Worm (Caenorhabditis elegans): ENCODE data around the gene Y46H3C.7.

Y46H3C.7 gene

ce11 chrV:1651045-1651444, 42.8 kb downstream of the Y46H3C.7 start, which contains the start of gene irld-44:
Gene irld-44 (plus strand): TSS chrV:1651345.
- TF ChIP-seq F33H1.4 (GFP tag; IDR thresholded peaks at IDR 0.05) = no peak
- no peak for TF ChIP-seq aptf-3 (GFP tag; IDR thresholded peaks at IDR 0.05)
- no peak for TF ChIP-seq lin-35 (GFP tag; optimal IDR thresholded peaks at IDR 0.05)
- TF ChIP-seq lsy-27 (tag; optimal IDR thresholded peaks at IDR 0.05; ENCODE audit: borderline replicate concordance, insufficient read depth) = no peak
- TF ChIP-seq gei-17 (GFP tag; optimal IDR thresholded peaks at IDR 0.05) = no peak
- TF ChIP-seq snpc-3.4 (tag; optimal IDR thresholded peaks at IDR 0.05) = no peak
- TF ChIP-seq atf-7 (tag; optimal IDR thresholded peaks at IDR 0.05) = no peak
- TF ChIP-seq cebp-2 (GFP tag; IDR thresholded peaks at IDR 0.05) = no peak
- TF ChIP-seq let-607 (tag; optimal IDR thresholded peaks at IDR 0.05) = no peak
- TF ChIP-seq repo-1 (tag; optimal IDR thresholded peaks at IDR 0.05) = no peak
- no peak for TF ChIP-seq ZK185.1 (tag; optimal IDR thresholded peaks at IDR 0.05; ENCODE audit: poor library complexity, severe bottlenecking)
- no peak for TF ChIP-seq dpff-1 (tag; optimal IDR thresholded peaks at IDR 0.05)
- TF ChIP-seq lir-1 (GFP tag; conservative IDR thresholded peaks at IDR 0.05) = no peak
- no peak for TF ChIP-seq F37B4.10 (GFP tag; IDR thresholded peaks at IDR 0.05)
- TF ChIP-seq B0336.3 (GFP tag; IDR thresholded peaks at IDR 0.05) = no peak

ce11 chrV:1648000-1648399, 45.8 kb downstream of the Y46H3C.7 start, which contains the start of gene irld-45:
Gene irld-45 (plus strand): TSS chrV:1648300.
- TF ChIP-seq B0261.1 (tag; optimal IDR thresholded peaks at IDR 0.05) = no peak
- TF ChIP-seq madf-10 (tag; optimal IDR thresholded peaks at IDR 0.05) = no peak
- TF ChIP-seq pha-4 (tag; optimal IDR thresholded peaks at IDR 0.05) = no peak

ce11 chrV:1643886-1644285, 49.9 kb downstream of the Y46H3C.7 start, which contains the start of gene alh-2:
Gene alh-2 (plus strand): TSS chrV:1644169.
- TF ChIP-seq ccch-3 (GFP tag; optimal IDR thresholded peaks at IDR 0.05) (no peak), ama-1 (optimal IDR thresholded peaks at IDR 0.05) (no peak), ama-1 (GFP tag; optimal IDR thresholded peaks at IDR 0.05) (no peak), F37B4.10 (GFP tag; IDR thresholded peaks at IDR 0.05) (no peak), nhr-27 (tag; optimal IDR thresholded peaks at IDR 0.05) (no peak), zim-3 (tag; optimal IDR thresholded peaks at IDR 0.05) (no peak), F57A8.1 (GFP tag; optimal IDR thresholded peaks at IDR 0.05) (no peak), nfyb-1 (GFP tag; IDR thresholded peaks at IDR 0.05) (no peak), rpc-1 (optimal IDR thresholded peaks at IDR 0.05) (no peak), rpc-1 (tag; optimal IDR thresholded peaks at IDR 0.05) (no peak), F22D6.2 (tag; optimal IDR thresholded peaks at IDR 0.05) (no peak), ceh-27 (GFP tag; optimal IDR thresholded peaks at IDR 0.05) (no peak), nfya-1 (tag; optimal IDR thresholded peaks at IDR 0.05; ENCODE audit: borderline replicate concordance, insufficient read depth) (no peak), F33H1.4 (GFP tag; IDR thresholded peaks at IDR 0.05) (no peak), madf-3 (GFP tag; IDR thresholded peaks at IDR 0.05) (no peak), F49E8.2 (tag; optimal IDR thresholded peaks at IDR 0.05; ENCODE audit: insufficient read depth) (no peak), cebp-2 (GFP tag; IDR thresholded peaks at IDR 0.05) (no peak), mcd-1 (GFP tag; IDR thresholded peaks at IDR 0.05) (no peak)

- TF ChIP-seq ZK185.1 (tag; optimal IDR thresholded peaks at IDR 0.05; ENCODE audit: poor library complexity, severe bottlenecking) (no peak), nfya-2 (GFP tag; IDR thresholded peaks at IDR 0.05) (0 out of 2 replicates have a peak, but pooled peaks have one; percentile 55), zim-3 (tag; optimal IDR thresholded peaks at IDR 0.05) (no peak), gei-17 (GFP tag; optimal IDR thresholded peaks at IDR 0.05) (no peak), ceh-27 (GFP tag; optimal IDR thresholded peaks at IDR 0.05) (no peak), bed-1 (GFP tag; IDR thresholded peaks at IDR 0.05) (no peak), Y56A3A.18 (GFP tag; IDR thresholded peaks at IDR 0.05) (no peak)
Measured at ce11 chrV:1642768-1643167, 51.1 kb downstream of the Y46H3C.7 start.

Measured in whole organism, young adult.